Fruit fly (Drosophila melanogaster): Measurements from ENCODE around the gene GC1.

GC1 gene

dm6 chr3R:11967262-11968029 is at the start of gene GC1, which contains the start of gene CG12213 (continued):
- peak; percentile 97 for TF ChIP-seq CG2129 (GFP tag; IDR thresholded peaks at IDR 0.05; ENCODE audit: partially characterized antibody)
- peak; percentile 24 for TF ChIP-seq CG12299 (tag; optimal IDR thresholded peaks at IDR 0.05)
- no peak for TF ChIP-seq ATbp (GFP tag; optimal IDR thresholded peaks at IDR 0.05)
- TF ChIP-seq CG10147 (GFP tag; optimal IDR thresholded peaks at IDR 0.05): peak; percentile 4
- no peak for TF ChIP-seq fd3F (GFP tag; optimal IDR thresholded peaks at IDR 0.05)
- peak; percentile 93 for TF ChIP-seq ato (GFP tag; IDR thresholded peaks at IDR 0.05; ENCODE audit: partially characterized antibody)
- TF ChIP-seq Doc3 (GFP tag; IDR thresholded peaks at IDR 0.05; ENCODE audit: partially characterized antibody): peak; percentile 99
- TF ChIP-seq CG15601 (tag; optimal IDR thresholded peaks at IDR 0.05): peak; percentile 53
- no peak for TF ChIP-seq sima (GFP tag; optimal IDR thresholded peaks at IDR 0.05)
- no peak for TF ChIP-seq CG10274 (GFP tag; optimal IDR thresholded peaks at IDR 0.05)
- peak; percentile 17 for TF ChIP-seq CG7839 (tag; optimal IDR thresholded peaks at IDR 0.05)
- TF ChIP-seq Rfx (GFP tag; IDR thresholded peaks at IDR 0.05): peak; percentile 35; the same call in 1 of the 2 replicates
- TF ChIP-seq CG17912 (GFP tag; optimal IDR thresholded peaks at IDR 0.05): no peak
- no peak for TF ChIP-seq lov (optimal IDR thresholded peaks at IDR 0.05)
- TF ChIP-seq lov (GFP tag; IDR thresholded peaks at IDR 0.05): no peak
- TF ChIP-seq CG7271 (tag; optimal IDR thresholded peaks at IDR 0.05): peak; percentile 0
- TF ChIP-seq NfI (GFP tag; optimal IDR thresholded peaks at IDR 0.05): peak; percentile 18
- TF ChIP-seq CoRest (tag; optimal IDR thresholded peaks at IDR 0.05): peak; percentile 63
- TF ChIP-seq odd (GFP tag; optimal IDR thresholded peaks at IDR 0.05): no peak
- peak; percentile 65 for TF ChIP-seq CG17829 (tag; optimal IDR thresholded peaks at IDR 0.05)
- no peak for TF ChIP-seq Ptx1 (GFP tag; IDR thresholded peaks at IDR 0.05)
- no peak for TF ChIP-seq Aef1 (GFP tag; IDR thresholded peaks at IDR 0.05)
- no peak for TF ChIP-seq CG34376 (GFP tag; optimal IDR thresholded peaks at IDR 0.05)
- TF ChIP-seq Xbp1 (GFP tag; optimal IDR thresholded peaks at IDR 0.05): peak; percentile 36
- no peak for TF ChIP-seq Nf-YA (GFP tag; IDR thresholded peaks at IDR 0.05)
- TF ChIP-seq CG11504 (tag; optimal IDR thresholded peaks at IDR 0.05): peak; percentile 56
- peak; percentile 99 for TF ChIP-seq CG13287 (GFP tag; IDR thresholded peaks at IDR 0.05; ENCODE audit: partially characterized antibody)
- TF ChIP-seq Nf-YB (GFP tag; optimal IDR thresholded peaks at IDR 0.05): peak; percentile 39
- peak; percentile 11 for TF ChIP-seq CG2678 (tag; optimal IDR thresholded peaks at IDR 0.05)
- TF ChIP-seq tin (GFP tag; optimal IDR thresholded peaks at IDR 0.05): peak; percentile 24
- peak; percentile 76 for TF ChIP-seq Dref (GFP tag; IDR thresholded peaks at IDR 0.05)
- TF ChIP-seq Elba2 (GFP tag; optimal IDR thresholded peaks at IDR 0.05): peak; percentile 6
- TF ChIP-seq CkIIα-i1 (GFP tag; IDR thresholded peaks at IDR 0.05): no peak
- peak; percentile 52 for TF ChIP-seq mam (GFP tag; optimal IDR thresholded peaks at IDR 0.05)
- no peak for TF ChIP-seq ara (GFP tag; IDR thresholded peaks at IDR 0.05)
- TF ChIP-seq vnd (GFP tag; IDR thresholded peaks at IDR 0.05; ENCODE audit: partially characterized antibody): peak; percentile 98
- no peak for TF ChIP-seq Gsc (GFP tag; IDR thresholded peaks at IDR 0.05)
- peak; percentile 69 for TF ChIP-seq CG15514 (GFP tag; optimal IDR thresholded peaks at IDR 0.05)
- no peak for TF ChIP-seq dati (GFP tag; IDR thresholded peaks at IDR 0.05)
- no peak for TF ChIP-seq kah (GFP tag; optimal IDR thresholded peaks at IDR 0.05)
- TF ChIP-seq CG6254 (GFP tag; optimal IDR thresholded peaks at IDR 0.05): no peak
- TF ChIP-seq Hsf (GFP tag; optimal IDR thresholded peaks at IDR 0.05): peak; percentile 34
- TF ChIP-seq CG10267 (tag; optimal IDR thresholded peaks at IDR 0.05): peak; percentile 82
- TF ChIP-seq CG7372 (GFP tag; IDR thresholded peaks at IDR 0.05): no peak
- peak; percentile 34 for TF ChIP-seq gsb-n (tag; optimal IDR thresholded peaks at IDR 0.05)
- TF ChIP-seq jigr1 (GFP tag; IDR thresholded peaks at IDR 0.05): peak; percentile 89; the same call in 1 of the 3 replicates
- TF ChIP-seq mld (GFP tag; IDR thresholded peaks at IDR 0.05; ENCODE audit: partially characterized antibody): peak; percentile 94
- TF ChIP-seq CG13775 (GFP tag; optimal IDR thresholded peaks at IDR 0.05): peak; percentile 7
- TF ChIP-seq tap (tag; optimal IDR thresholded peaks at IDR 0.05): no peak
